Fruit fly (Drosophila melanogaster) whole organism, embryonic: ENCODE results near the gene tbrd-1.
A peak's percentile ranks its signal among the peaks of the same experiment; 100 is the strongest.

Experiments used
- CG6854 ChIP-seq: fragments of 200-800 bp; sonication (Bioruptor generic); optimal IDR thresholded peaks from 3 replicates; lab custom pipeline; 2017; ENCODE audit warnings: missing biosample characterization, mild to moderate bottlenecking, missing genetic modification characterization
- CG8478 ChIP-seq: fragments of >200 bp; optimal IDR thresholded peaks from 2 replicates; lab custom pipeline; 2018
- Ets65A ChIP-seq: fragments of 200-800 bp; sonication (Bioruptor generic); peaks from one replicate; lab custom pipeline; 2016; ENCODE audit warnings: missing biosample characterization, missing genetic modification characterization
- p53 ChIP-seq: fragments of 200-800 bp; sonication (Bioruptor generic); optimal IDR thresholded peaks from 2 replicates; lab custom pipeline; 2016; ENCODE audit warnings: missing biosample characterization, missing genetic modification characterization
- tgo ChIP-seq: fragments of 200-800 bp; sonication (Bioruptor generic); IDR thresholded peaks from 3 replicates; pipeline ENCODE4 v1.3.6; 2022; ENCODE audit warnings: missing biosample characterization, missing genetic modification characterization

DNA sequence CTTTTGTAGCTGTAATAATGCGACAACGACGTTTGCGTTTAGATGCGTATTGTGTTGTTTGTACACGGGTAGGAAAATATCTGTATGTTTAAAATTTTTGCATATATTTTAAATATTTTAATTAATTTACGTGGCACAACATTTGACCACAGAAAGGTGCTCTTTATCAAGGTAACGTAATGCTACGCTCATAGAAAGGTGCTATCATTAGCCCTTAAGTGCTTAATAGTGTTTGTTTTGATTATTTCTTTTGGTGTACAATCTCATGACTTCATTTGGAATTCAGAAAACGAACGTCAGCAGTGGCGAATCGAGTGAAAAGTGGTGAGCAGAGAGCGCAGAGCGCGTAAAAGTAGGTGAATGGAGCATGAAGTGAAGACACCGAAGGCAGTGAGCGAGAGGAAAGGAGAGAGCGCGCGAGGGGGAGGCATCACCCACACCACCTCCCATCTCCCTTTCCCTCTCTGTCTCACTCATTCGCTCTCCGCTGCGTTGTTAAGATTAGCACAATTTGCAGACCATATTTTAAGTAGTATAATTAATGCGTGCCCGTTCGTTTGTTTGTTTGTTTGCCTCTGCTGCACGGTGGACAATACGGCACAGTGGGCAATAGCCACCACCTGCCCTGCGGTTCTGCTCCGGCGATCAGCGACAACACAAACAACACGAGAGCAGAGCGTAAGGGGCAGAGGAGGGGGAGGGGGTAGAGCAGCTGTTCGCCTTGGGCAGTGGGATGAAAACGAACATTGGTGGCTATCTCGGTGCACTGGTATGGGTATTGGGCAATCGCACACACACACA is 28.5 kb upstream of the tbrd-1 start:
- no peak for TF ChIP-seq p53 (GFP tag; lab: Kevin White, UChicago)
- TF ChIP-seq CG6854: peak; percentile 16
- no peak for TF ChIP-seq CG8478 (lab: Kevin White, UChicago)
- peak; percentile 28; the same call in 1 of the 3 replicates for TF ChIP-seq tgo (GFP tag; lab: Robert Waterston, UW)
- TF ChIP-seq Ets65A: peak; percentile 8
